Worm (Caenorhabditis elegans) whole organism, L3 larva: Measurements from ENCODE around the gene F19C6.4.

Experiments
- R02D3.7 ChIP-seq: fragments of 150-350 bp; optimal IDR thresholded peaks from 2 replicates; lab custom pipeline; 2014; ENCODE audit warnings: missing biosample characterization, missing genetic modification characterization
- ZK546.5 ChIP-seq: sonication (generic microtip); optimal IDR thresholded peaks from 2 replicates; lab custom pipeline; 2017; ENCODE audit warnings: missing biosample characterization, missing genetic modification characterization
- aly-2 ChIP-seq: fragments of 150-350 bp; optimal IDR thresholded peaks from 2 replicates; lab custom pipeline; 2014; ENCODE audit warnings: missing biosample characterization, missing genetic modification characterization
- ama-1 ChIP-seq: fragments of 150-350 bp; optimal IDR thresholded peaks from 2 replicates; lab custom pipeline; 2018
- ceh-28 ChIP-seq: fragments of 150-350 bp; optimal IDR thresholded peaks from 2 replicates; lab custom pipeline; 2014; ENCODE audit warnings: missing biosample characterization, missing genetic modification reagents, missing genetic modification characterization
- ceh-82 ChIP-seq: fragments of 150-350 bp; optimal IDR thresholded peaks from 2 replicates; lab custom pipeline; 2014; ENCODE audit warnings: missing biosample characterization, missing genetic modification characterization
- daf-12 ChIP-seq: fragments of 150-350 bp; optimal IDR thresholded peaks from 2 replicates; lab custom pipeline; 2014; ENCODE audit warnings: missing biosample characterization, missing genetic modification reagents, missing genetic modification characterization
- egl-27 ChIP-seq: sonication (generic microtip); optimal IDR thresholded peaks from 4 replicates; lab custom pipeline; 2017; ENCODE audit warnings: missing biosample characterization, missing genetic modification reagents, missing genetic modification characterization
- egl-5 ChIP-seq: fragments of 150-350 bp; optimal IDR thresholded peaks from 2 replicates; lab custom pipeline; 2017; ENCODE audit warnings: missing biosample characterization, missing genetic modification reagents, missing genetic modification characterization, inconsistent platforms
- elt-2 ChIP-seq: sonication (generic microtip); optimal IDR thresholded peaks from 2 replicates; lab custom pipeline; 2016; ENCODE audit warnings: missing genetic modification reagents, mild to moderate bottlenecking, missing genetic modification characterization, missing compliant biosample characterization
- elt-3 ChIP-seq, 3 experiments: fragments of 150-350 bp in 1 of 3; sonication (generic microtip) in 2 of 3; optimal IDR thresholded peaks; 2 replicates in 2 of 3; 4 replicates in 1 of 3; lab custom pipeline; 2014 to 2017; ENCODE audit warnings: missing biosample characterization in 3 of 3, missing genetic modification characterization in 3 of 3
- fkh-10 ChIP-seq: sonication (generic microtip); optimal IDR thresholded peaks from 2 replicates; lab custom pipeline; 2017; ENCODE audit warnings: missing biosample characterization, missing genetic modification reagents, missing genetic modification characterization
- fkh-2 ChIP-seq: fragments of 150-350 bp; optimal IDR thresholded peaks from 2 replicates; lab custom pipeline; 2014; ENCODE audit warnings: missing biosample characterization, missing genetic modification reagents, missing genetic modification characterization
- hmg-11 ChIP-seq: sonication (generic microtip); optimal IDR thresholded peaks from 2 replicates; lab custom pipeline; 2016; ENCODE audit warnings: missing genetic modification characterization, missing compliant biosample characterization
- lin-15B ChIP-seq: fragments of 150-350 bp; optimal IDR thresholded peaks from 2 replicates; lab custom pipeline; 2014; ENCODE audit warnings: missing biosample characterization, missing genetic modification characterization
- lin-39 ChIP-seq: fragments of 150-350 bp; optimal IDR thresholded peaks from 2 replicates; lab custom pipeline; 2018; ENCODE audit warnings: missing biosample characterization, missing genetic modification reagents, missing genetic modification characterization
- lsy-12 ChIP-seq: sonication (generic microtip); optimal IDR thresholded peaks from 2 replicates; lab custom pipeline; 2016; ENCODE audit warnings: mild to moderate bottlenecking, missing genetic modification characterization, missing compliant biosample characterization
- mdl-1 ChIP-seq: fragments of 150-350 bp; optimal IDR thresholded peaks from 2 replicates; lab custom pipeline; 2014; ENCODE audit warnings: missing biosample characterization, missing genetic modification characterization
- nfya-1 ChIP-seq: sonication (generic microtip); optimal IDR thresholded peaks from 2 replicates; lab custom pipeline; 2017; ENCODE audit warnings: missing genetic modification characterization, mild to moderate bottlenecking, missing compliant biosample characterization, antibody characterized with exemption, moderate library complexity; ENCODE audit not compliant: insufficient read depth
- nhr-11 ChIP-seq: fragments of 150-350 bp; optimal IDR thresholded peaks from 2 replicates; lab custom pipeline; 2014; ENCODE audit warnings: missing biosample characterization, missing genetic modification characterization
- nhr-12 ChIP-seq: fragments of 150-350 bp; optimal IDR thresholded peaks from 2 replicates; lab custom pipeline; 2014; ENCODE audit warnings: missing biosample characterization, missing genetic modification characterization
- nhr-23 ChIP-seq: fragments of 150-350 bp; optimal IDR thresholded peaks from 2 replicates; lab custom pipeline; 2014; ENCODE audit warnings: missing biosample characterization, missing genetic modification reagents, missing genetic modification characterization
- nhr-25 ChIP-seq: sonication (generic microtip); optimal IDR thresholded peaks from 2 replicates; lab custom pipeline; 2017; ENCODE audit warnings: missing biosample characterization, missing genetic modification characterization
- nhr-28 ChIP-seq: fragments of 150-350 bp; optimal IDR thresholded peaks from 2 replicates; lab custom pipeline; 2014; ENCODE audit warnings: missing biosample characterization, missing genetic modification characterization
- nhr-67 ChIP-seq: fragments of 150-350 bp; optimal IDR thresholded peaks from 2 replicates; lab custom pipeline; 2014; ENCODE audit warnings: missing biosample characterization, missing genetic modification characterization
- nhr-76 ChIP-seq: fragments of 150-350 bp; sonication (generic microtip); optimal IDR thresholded peaks from 5 replicates; lab custom pipeline; 2014; ENCODE audit warnings: missing biosample characterization, missing genetic modification characterization
- pha-4 ChIP-seq: fragments of 150-350 bp; optimal IDR thresholded peaks from 2 replicates; lab custom pipeline; 2014; ENCODE audit warnings: missing biosample characterization, missing genetic modification reagents, missing genetic modification characterization
- pqm-1 ChIP-seq: fragments of 150-350 bp; optimal IDR thresholded peaks from 2 replicates; lab custom pipeline; 2017; ENCODE audit warnings: missing biosample characterization, missing genetic modification characterization, inconsistent platforms
- sea-2 ChIP-seq: fragments of 150-350 bp; sonication (generic microtip); optimal IDR thresholded peaks from 4 replicates; lab custom pipeline; 2014; ENCODE audit warnings: missing biosample characterization, missing genetic modification reagents, missing genetic modification characterization
- skn-1 ChIP-seq: fragments of 150-350 bp; optimal IDR thresholded peaks from 2 replicates; lab custom pipeline; 2014; ENCODE audit warnings: missing biosample characterization, missing genetic modification characterization
- snpc-4 ChIP-seq: fragments of 150-350 bp; optimal IDR thresholded peaks from 2 replicates; lab custom pipeline; 2014; ENCODE audit warnings: missing biosample characterization, missing genetic modification characterization
- tbx-2 ChIP-seq: sonication (generic microtip); optimal IDR thresholded peaks from 2 replicates; lab custom pipeline; 2016; ENCODE audit warnings: mild to moderate bottlenecking, missing genetic modification characterization, missing compliant biosample characterization
- unc-39 ChIP-seq: sonication (generic microtip); optimal IDR thresholded peaks from 4 replicates; lab custom pipeline; 2017; ENCODE audit warnings: missing biosample characterization, missing genetic modification characterization
- zag-1 ChIP-seq: fragments of 150-350 bp; optimal IDR thresholded peaks from 2 replicates; lab custom pipeline; 2014; ENCODE audit warnings: missing biosample characterization, missing genetic modification characterization
- ztf-11 ChIP-seq: fragments of 150-350 bp; optimal IDR thresholded peaks from 2 replicates; lab custom pipeline; 2014; ENCODE audit warnings: missing biosample characterization, missing genetic modification characterization
- ztf-4 ChIP-seq: fragments of 150-350 bp; optimal IDR thresholded peaks from 2 replicates; lab custom pipeline; 2014; ENCODE audit warnings: missing biosample characterization, missing genetic modification characterization

Gene F19C6.4

ce11 chrX:10009985-10010384 lies 7.8 kb downstream of the F19C6.4 start:
- TF ChIP-seq ama-1 (no peak), unc-39 (tag; lab: Kevin White, UChicago) (no peak), fkh-10 (GFP tag; lab: Kevin White, UChicago) (peak; percentile 29)

ce11 chrX:10008664-10009063 lies 9.2 kb downstream of the F19C6.4 start, which contains the start of gene F19C6.3:
F19C6.3 (minus strand) TSS chrX:10008764.
- TF ChIP-seq elt-3 (tag; optimal IDR thresholded peaks at IDR 0.05; lab: Kevin White, UChicago) = no peak
- TF ChIP-seq fkh-10 (GFP tag; lab: Kevin White, UChicago) = no peak
- TF ChIP-seq skn-1 = no peak
- no peak for TF ChIP-seq fkh-2
- no peak for TF ChIP-seq egl-27 (tag; lab: Kevin White, UChicago)
- no peak for TF ChIP-seq sea-2 (GFP tag; lab: Kevin White, UChicago)
- TF ChIP-seq ztf-4 (tag; lab: Kevin White, UChicago) = no peak
- no peak for TF ChIP-seq nhr-12
- TF ChIP-seq aly-2 (tag; lab: Kevin White, UChicago) = no peak
- TF ChIP-seq nhr-25 (tag; lab: Kevin White, UChicago) = no peak
- no peak for TF ChIP-seq nfya-1 (tag; lab: Kevin White, UChicago)

ce11 chrX:10000635-10001034 lies 17.2 kb downstream of the F19C6.4 start, which contains the start of gene F19C6.2:
F19C6.2 (plus strand) TSS chrX:10000935.
- no peak for TF ChIP-seq lin-15B
- TF ChIP-seq ztf-11 = no peak
- no peak for TF ChIP-seq nhr-12
- TF ChIP-seq fkh-10 (GFP tag; lab: Kevin White, UChicago) = no peak
- TF ChIP-seq fkh-2 = no peak
- TF ChIP-seq sea-2 (GFP tag; lab: Kevin White, UChicago) = no peak
- no peak for TF ChIP-seq nhr-67 (tag; lab: Kevin White, UChicago)
- TF ChIP-seq egl-5 = no peak
- no peak for TF ChIP-seq elt-3 (tag; optimal IDR thresholded peaks at IDR 0.05; lab: Kevin White, UChicago)

ce11 chrX:9999599-10000201 lies 18.1 kb downstream of the F19C6.4 start:
- TF ChIP-seq egl-5 (peak; percentile 68), nhr-23 (peak; percentile 89), nhr-25 (tag; lab: Kevin White, UChicago) (peak; percentile 83), snpc-4 (peak; percentile 70), sea-2 (GFP tag; lab: Kevin White, UChicago) (peak; percentile 81), unc-39 (tag; lab: Kevin White, UChicago) (no peak), hmg-11 (tag; lab: Kevin White, UChicago) (peak; percentile 96), nhr-76 (tag; lab: Kevin White, UChicago) (no peak), elt-2 (tag; lab: Kevin White, UChicago) (peak; percentile 50), lin-15B (peak; percentile 5), lsy-12 (tag; lab: Kevin White, UChicago) (peak; percentile 92), pqm-1 (tag; lab: Kevin White, UChicago) (no peak), nhr-11 (tag; lab: Kevin White, UChicago) (peak; percentile 45), ZK546.5 (tag; lab: Kevin White, UChicago) (no peak), nfya-1 (tag; lab: Kevin White, UChicago) (peak; percentile 69), R02D3.7 (tag; lab: Kevin White, UChicago) (peak; percentile 29), fkh-2 (no peak), daf-12 (no peak), fkh-10 (GFP tag; lab: Kevin White, UChicago) (peak; percentile 71), mdl-1 (tag; lab: Kevin White, UChicago) (no peak), ama-1 (no peak), zag-1 (tag; lab: Kevin White, UChicago) (no peak), ceh-28 (peak; percentile 89), ztf-11 (peak; percentile 3), tbx-2 (tag; lab: Kevin White, UChicago) (peak; percentile 64), nhr-28 (tag; lab: Kevin White, UChicago) (no peak), pha-4 (tag; lab: Kevin White, UChicago) (peak; percentile 69), lin-39 (tag; lab: Kevin White, UChicago) (peak; percentile 49), ceh-82 (peak; percentile 70)
- TF ChIP-seq, all 47 proteins: peak for 19
